Worm (Caenorhabditis elegans): Measurements from ENCODE around the gene arf-1.

arf-1 gene

ce11 chrIII:5748360-5748759, 33.7 kb downstream of the arf-1 start:
- TF ChIP-seq ztf-23 (GFP tag; IDR thresholded peaks at IDR 0.05) (no peak), cog-1 (tag; optimal IDR thresholded peaks at IDR 0.05) (no peak), klf-2 (GFP tag; conservative IDR thresholded peaks at IDR 0.05) (no peak), tab-1 (GFP tag; IDR thresholded peaks at IDR 0.05) (no peak), T22C8.4 (GFP tag; IDR thresholded peaks at IDR 0.05) (no peak), med-1 (GFP tag; optimal IDR thresholded peaks at IDR 0.05; ENCODE audit: insufficient read depth) (no peak)

- TF ChIP-seq med-1 (GFP tag; optimal IDR thresholded peaks at IDR 0.05; ENCODE audit: insufficient read depth) = no peak
- TF ChIP-seq flt-1 (GFP tag; IDR thresholded peaks at IDR 0.05) = no peak
- TF ChIP-seq ztf-23 (GFP tag; IDR thresholded peaks at IDR 0.05) = no peak
- TF ChIP-seq cog-1 (tag; optimal IDR thresholded peaks at IDR 0.05) = no peak
- TF ChIP-seq tab-1 (GFP tag; IDR thresholded peaks at IDR 0.05) = no peak
- TF ChIP-seq klf-2 (GFP tag; conservative IDR thresholded peaks at IDR 0.05) = no peak
- no peak for TF ChIP-seq ztf-29 (GFP tag; IDR thresholded peaks at IDR 0.05)
- no peak for TF ChIP-seq T22C8.4 (GFP tag; IDR thresholded peaks at IDR 0.05)
- no peak for TF ChIP-seq ref-1 (GFP tag; conservative IDR thresholded peaks at IDR 0.05)
Observed at ce11 chrIII:5750503-5750902, 35.8 kb downstream of the arf-1 start.

DNA sequence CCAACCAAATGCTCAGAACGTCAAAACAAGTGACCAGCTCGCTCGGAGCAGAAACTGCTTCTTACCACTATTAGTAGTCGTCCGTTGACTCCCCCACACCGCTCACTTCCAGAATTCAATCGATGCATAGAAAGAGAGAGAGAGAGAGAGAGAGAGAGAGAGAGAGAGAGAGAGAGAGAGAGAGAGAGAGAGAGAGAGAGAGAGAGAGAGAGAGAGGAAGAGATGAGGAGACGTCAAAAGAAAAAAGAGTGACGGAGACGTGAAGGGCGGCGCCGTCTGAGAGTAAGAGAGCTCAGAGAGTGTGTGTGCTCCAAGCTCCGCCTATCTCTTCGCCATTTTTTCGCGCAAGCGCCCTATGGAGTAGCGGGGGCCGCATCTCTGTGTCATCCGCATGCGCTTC, 40.5 kb downstream of the arf-1 start, which contains the start of gene ida-1:
ida-1 (plus strand) TSS at position 336 of the 400 bp plus-strand sequence.
- TF ChIP-seq klf-2 (GFP tag; conservative IDR thresholded peaks at IDR 0.05) = no peak
- TF ChIP-seq T22C8.4 (GFP tag; IDR thresholded peaks at IDR 0.05) = peak; percentile 32; the same call in 1 of the 2 replicates
- TF ChIP-seq tab-1 (GFP tag; IDR thresholded peaks at IDR 0.05) = no peak

DNA sequence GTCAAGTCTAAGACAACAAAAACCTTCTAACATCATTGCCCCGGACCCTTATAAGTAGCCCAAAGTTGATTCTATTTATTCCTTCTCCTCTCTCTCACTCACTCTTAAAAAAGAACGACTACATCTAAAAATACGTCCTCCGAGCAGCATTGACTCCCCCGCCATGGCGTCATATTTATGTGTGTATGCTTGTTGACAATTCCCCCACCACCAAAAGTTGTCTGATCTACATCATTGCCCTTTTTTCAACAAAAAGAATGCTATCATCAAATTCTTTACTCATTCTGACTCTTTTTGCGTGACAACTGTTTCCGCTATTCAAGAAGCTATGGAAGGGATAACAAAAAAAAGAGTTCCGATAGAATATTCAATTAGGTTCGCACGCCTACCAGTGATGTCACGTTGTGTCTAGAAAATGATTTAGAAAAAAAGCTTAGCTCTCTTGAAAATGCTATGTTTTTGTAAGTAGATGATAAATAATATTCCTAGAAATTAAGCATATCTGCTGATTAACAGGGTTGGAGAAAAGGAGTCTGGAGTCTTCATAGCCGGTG, 42.9 kb downstream of the arf-1 start:
- no peak for TF ChIP-seq klf-2 (GFP tag; conservative IDR thresholded peaks at IDR 0.05)
- TF ChIP-seq flt-1 (GFP tag; IDR thresholded peaks at IDR 0.05) = no peak
- no peak for TF ChIP-seq ztf-29 (GFP tag; IDR thresholded peaks at IDR 0.05)
- TF ChIP-seq T22C8.4 (GFP tag; IDR thresholded peaks at IDR 0.05) = no peak
- no peak for TF ChIP-seq ztf-23 (GFP tag; IDR thresholded peaks at IDR 0.05)
- no peak for TF ChIP-seq med-1 (GFP tag; optimal IDR thresholded peaks at IDR 0.05; ENCODE audit: insufficient read depth)
- no peak for TF ChIP-seq cog-1 (tag; optimal IDR thresholded peaks at IDR 0.05)
- no peak for TF ChIP-seq tab-1 (GFP tag; IDR thresholded peaks at IDR 0.05)
- TF ChIP-seq ref-1 (GFP tag; conservative IDR thresholded peaks at IDR 0.05) = no peak

DNA sequence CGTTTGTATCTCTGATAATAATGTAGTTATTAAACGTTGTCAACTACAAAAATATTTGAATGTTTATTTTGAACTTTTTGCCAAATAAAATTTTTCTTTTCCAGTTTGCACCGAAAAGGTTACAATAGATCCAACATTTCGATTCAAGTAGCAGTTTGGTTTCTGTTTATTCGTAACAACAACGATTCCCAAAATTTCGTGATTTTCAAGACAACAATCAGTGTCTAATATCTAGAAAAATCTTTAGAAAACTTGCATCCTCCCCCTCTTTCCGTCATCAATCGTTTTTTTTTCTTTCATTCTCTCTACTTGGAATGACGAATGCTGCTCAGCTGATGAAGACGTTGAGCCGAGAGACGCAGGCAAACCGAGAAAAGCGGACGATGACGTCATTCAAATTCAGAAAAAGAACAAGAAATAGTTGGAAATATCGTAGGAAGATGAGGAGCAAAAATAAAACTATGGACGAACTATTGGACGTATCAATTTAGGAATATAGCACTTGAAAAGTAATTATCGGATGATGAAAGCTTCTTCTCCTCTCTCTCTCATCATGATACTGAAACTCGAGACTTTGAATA, 43.9 kb downstream of the arf-1 start:
- TF ChIP-seq flt-1 (GFP tag; IDR thresholded peaks at IDR 0.05) (no peak), T22C8.4 (GFP tag; IDR thresholded peaks at IDR 0.05) (no peak), ztf-29 (GFP tag; IDR thresholded peaks at IDR 0.05) (no peak), ztf-23 (GFP tag; IDR thresholded peaks at IDR 0.05) (no peak), klf-2 (GFP tag; conservative IDR thresholded peaks at IDR 0.05) (no peak), cog-1 (tag; optimal IDR thresholded peaks at IDR 0.05) (no peak), med-1 (GFP tag; optimal IDR thresholded peaks at IDR 0.05; ENCODE audit: insufficient read depth) (no peak)

- TF ChIP-seq ztf-29 (GFP tag; IDR thresholded peaks at IDR 0.05) (no peak), ref-1 (GFP tag; conservative IDR thresholded peaks at IDR 0.05) (no peak)
Observed at ce11 chrIII:5760721-5761120, 46.0 kb downstream of the arf-1 start.

- TF ChIP-seq tab-1 (GFP tag; IDR thresholded peaks at IDR 0.05) (no peak), ztf-29 (GFP tag; IDR thresholded peaks at IDR 0.05) (no peak), ref-1 (GFP tag; conservative IDR thresholded peaks at IDR 0.05) (no peak), T22C8.4 (GFP tag; IDR thresholded peaks at IDR 0.05) (no peak), med-1 (GFP tag; optimal IDR thresholded peaks at IDR 0.05; ENCODE audit: insufficient read depth) (no peak)
Observed at ce11 chrIII:5761886-5762285, 47.2 kb downstream of the arf-1 start.

DNA sequence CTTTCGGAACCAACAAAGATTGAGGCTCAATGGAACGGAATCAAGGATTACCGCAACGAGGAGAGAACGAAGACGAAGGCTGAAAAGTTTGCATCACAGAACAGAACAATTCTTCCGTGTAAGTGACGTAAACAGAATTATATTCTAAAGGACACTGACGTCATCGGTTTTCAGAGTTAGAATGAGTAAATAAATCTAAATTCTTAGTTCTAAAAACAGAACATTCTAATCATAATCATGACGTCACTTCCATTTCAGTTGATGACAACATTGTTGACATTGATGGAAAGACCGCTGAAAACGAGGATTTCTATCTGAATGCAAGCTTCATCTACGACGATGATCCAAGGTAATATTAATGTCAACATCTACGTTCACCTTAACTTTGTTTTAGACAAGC, 49.3 kb downstream of the arf-1 start:
- TF ChIP-seq klf-2 (GFP tag; conservative IDR thresholded peaks at IDR 0.05) (no peak), flt-1 (GFP tag; IDR thresholded peaks at IDR 0.05) (no peak), ztf-23 (GFP tag; IDR thresholded peaks at IDR 0.05) (no peak), cog-1 (tag; optimal IDR thresholded peaks at IDR 0.05) (no peak), med-1 (GFP tag; optimal IDR thresholded peaks at IDR 0.05; ENCODE audit: insufficient read depth) (no peak), T22C8.4 (GFP tag; IDR thresholded peaks at IDR 0.05) (no peak), tab-1 (GFP tag; IDR thresholded peaks at IDR 0.05) (no peak), ztf-29 (GFP tag; IDR thresholded peaks at IDR 0.05) (no peak), ref-1 (GFP tag; conservative IDR thresholded peaks at IDR 0.05) (no peak)

Measured in whole organism, midembryonic.